Fruit fly (Drosophila melanogaster) whole organism, embryonic: ENCODE data around the gene CG3198.

ENCODE experiments used
- Ada2b ChIP-seq: fragments of 200-800 bp; sonication (Bioruptor generic); IDR thresholded peaks from 2 replicates; pipeline ENCODE4 v1.3.6; 2022; ENCODE audit warnings: missing biosample characterization, missing genetic modification characterization
- Atf-2 ChIP-seq: fragments of 200-800 bp; sonication (Bioruptor generic); optimal IDR thresholded peaks from 2 replicates; lab custom pipeline; 2016; ENCODE audit warnings: missing biosample characterization, missing genetic modification characterization
- Bteb2 ChIP-seq: fragments of 200-800 bp; sonication (Bioruptor generic); optimal IDR thresholded peaks from 2 replicates; lab custom pipeline; 2016; ENCODE audit warnings: missing biosample characterization, missing genetic modification characterization
- CG10431 ChIP-seq: fragments of 200-800 bp; sonication (Bioruptor generic); optimal IDR thresholded peaks from 3 replicates; lab custom pipeline; 2018; ENCODE audit warnings: missing biosample characterization, mild to moderate bottlenecking, missing genetic modification characterization
- CG10543 ChIP-seq: fragments of 200-800 bp; sonication (Bioruptor generic); optimal IDR thresholded peaks from 3 replicates; lab custom pipeline; 2017; ENCODE audit warnings: missing biosample characterization, mild to moderate bottlenecking, missing genetic modification characterization, moderate library complexity
- CG10959 ChIP-seq: fragments of 200-800 bp; sonication (Bioruptor generic); IDR thresholded peaks from 2 replicates; pipeline ENCODE4 v1.3.6; 2022; ENCODE audit warnings: missing biosample characterization, missing genetic modification characterization
- CG11504 ChIP-seq: fragments of 200-800 bp; sonication (Bioruptor generic); optimal IDR thresholded peaks from 3 replicates; lab custom pipeline; 2019; ENCODE audit warnings: missing biosample characterization, mild to moderate bottlenecking, missing genetic modification characterization, moderate library complexity
- CG12769 ChIP-seq: fragments of 200-800 bp; sonication (Bioruptor generic); optimal IDR thresholded peaks from 2 replicates; lab custom pipeline; 2019; ENCODE audit warnings: missing biosample characterization, mild to moderate bottlenecking, missing genetic modification characterization, moderate library complexity
- CG14441 ChIP-seq: fragments of 200-800 bp; sonication (Bioruptor generic); IDR thresholded peaks from 2 replicates; pipeline ENCODE4 v1.3.6; 2022; ENCODE audit warnings: missing biosample characterization, missing genetic modification characterization
- CG15073 ChIP-seq: fragments of 200-800 bp; sonication (Bioruptor generic); optimal IDR thresholded peaks from 2 replicates; lab custom pipeline; 2016; ENCODE audit warnings: missing biosample characterization, missing genetic modification characterization
- CG1529 ChIP-seq: fragments of 200-800 bp; sonication (Bioruptor generic); optimal IDR thresholded peaks from 3 replicates; lab custom pipeline; 2018; ENCODE audit warnings: missing biosample characterization, missing genetic modification characterization
- CG17186 ChIP-seq: fragments of 200-800 bp; sonication (Bioruptor generic); optimal IDR thresholded peaks from 3 replicates; lab custom pipeline; 2017; ENCODE audit warnings: missing biosample characterization, missing genetic modification reagents, missing genetic modification characterization
- CG17829 ChIP-seq: fragments of 200-800 bp; optimal IDR thresholded peaks from 2 replicates; lab custom pipeline; 2019; ENCODE audit warnings: missing biosample characterization, mild to moderate bottlenecking, missing genetic modification characterization, moderate library complexity
- CG17912 ChIP-seq: fragments of 200-800 bp; sonication (Bioruptor generic); optimal IDR thresholded peaks from 2 replicates; lab custom pipeline; 2018; ENCODE audit warnings: missing biosample characterization, mild to moderate bottlenecking, missing genetic modification characterization
- CG30431 ChIP-seq: fragments of 200-800 bp; sonication (Bioruptor generic); optimal IDR thresholded peaks from 2 replicates; lab custom pipeline; 2017; ENCODE audit warnings: missing biosample characterization, missing genetic modification characterization
- CG31224 ChIP-seq: fragments of 200-800 bp; sonication (Bioruptor generic); IDR thresholded peaks from 2 replicates; pipeline ENCODE4 v1.3.6; 2022; ENCODE audit warnings: missing biosample characterization, missing genetic modification characterization
- CG4617 ChIP-seq: fragments of 200-800 bp; sonication (Bioruptor generic); optimal IDR thresholded peaks from 3 replicates; lab custom pipeline; 2016; ENCODE audit warnings: missing biosample characterization, missing genetic modification characterization, borderline replicate concordance
- CG6175 ChIP-seq: fragments of 200-800 bp; sonication (Bioruptor generic); IDR thresholded peaks from 3 replicates; pipeline ENCODE4 v1.3.6; 2022; ENCODE audit warnings: missing biosample characterization, missing genetic modification characterization
- CG7556 ChIP-seq: fragments of 200-800 bp; sonication (Bioruptor generic); optimal IDR thresholded peaks from 2 replicates; lab custom pipeline; 2017; ENCODE audit warnings: missing biosample characterization, mild to moderate bottlenecking, missing genetic modification characterization
- CG8281 ChIP-seq: fragments of 200-800 bp; sonication (Bioruptor generic); optimal IDR thresholded peaks from 2 replicates; lab custom pipeline; 2018; ENCODE audit warnings: missing biosample characterization, mild to moderate bottlenecking, missing genetic modification characterization, moderate library complexity
- CG8924 ChIP-seq: fragments of 200-800 bp; optimal IDR thresholded peaks from 3 replicates; lab custom pipeline; 2019; ENCODE audit warnings: missing biosample characterization, mild to moderate bottlenecking, missing genetic modification characterization, moderate library complexity
- CG9437 ChIP-seq: fragments of 200-800 bp; sonication (Bioruptor generic); optimal IDR thresholded peaks from 2 replicates; lab custom pipeline; 2018; ENCODE audit warnings: missing biosample characterization, mild to moderate bottlenecking, missing genetic modification characterization
- CG9797 ChIP-seq: fragments of 200-800 bp; sonication (Bioruptor generic); optimal IDR thresholded peaks from 3 replicates; lab custom pipeline; 2018; ENCODE audit warnings: missing biosample characterization, mild to moderate bottlenecking, missing genetic modification characterization
- CrebB ChIP-seq: fragments of 200-800 bp; sonication (Bioruptor generic); optimal IDR thresholded peaks from 3 replicates; lab custom pipeline; 2018; ENCODE audit warnings: missing biosample characterization, mild to moderate bottlenecking, missing genetic modification characterization
- D19A ChIP-seq: fragments of 200-800 bp; optimal IDR thresholded peaks from 3 replicates; lab custom pipeline; 2019; ENCODE audit warnings: missing biosample characterization, mild to moderate bottlenecking, missing genetic modification characterization, moderate library complexity
- D19B ChIP-seq: fragments of 200-800 bp; sonication (Bioruptor generic); optimal IDR thresholded peaks from 2 replicates; lab custom pipeline; 2017; ENCODE audit warnings: missing biosample characterization, mild to moderate bottlenecking, missing genetic modification characterization
- Fer3 ChIP-seq: fragments of 200-800 bp; sonication (Bioruptor generic); optimal IDR thresholded peaks from 2 replicates; lab custom pipeline; 2018; ENCODE audit warnings: missing biosample characterization, mild to moderate bottlenecking, missing genetic modification characterization, moderate library complexity
- Hand ChIP-seq: fragments of 200-800 bp; sonication (Bioruptor generic); optimal IDR thresholded peaks from 2 replicates; lab custom pipeline; 2017; ENCODE audit warnings: mild to moderate bottlenecking, missing biosample characterization, missing genetic modification reagents, missing genetic modification characterization
- Hr3 ChIP-seq: fragments of 200-800 bp; sonication (Bioruptor generic); optimal IDR thresholded peaks from 3 replicates; lab custom pipeline; 2016; ENCODE audit warnings: missing biosample characterization, missing genetic modification characterization
- Med ChIP-seq: fragments of 200-800 bp; sonication (Bioruptor generic); peaks from one replicate; lab custom pipeline; 2016; ENCODE audit warnings: missing biosample characterization, missing genetic modification characterization, mild to moderate bottlenecking, inconsistent platforms, moderate library complexity
- Sox100B ChIP-seq: fragments of 200-800 bp; sonication (Bioruptor generic); optimal IDR thresholded peaks from 3 replicates; lab custom pipeline; 2018; ENCODE audit warnings: missing biosample characterization, mild to moderate bottlenecking, missing genetic modification characterization
- Sry-β ChIP-seq: fragments of 200-800 bp; sonication (Bioruptor generic); optimal IDR thresholded peaks from 2 replicates; lab custom pipeline; 2018; ENCODE audit warnings: missing biosample characterization, mild to moderate bottlenecking, missing genetic modification characterization, moderate library complexity
- Xrp1 ChIP-seq: fragments of 200-800 bp; sonication (Bioruptor generic); IDR thresholded peaks from 2 replicates; pipeline ENCODE4 v1.3.6; 2022; ENCODE audit warnings: missing biosample characterization, missing genetic modification characterization
- ap ChIP-seq: fragments of 200-800 bp; sonication (Bioruptor generic); IDR thresholded peaks from 2 replicates; pipeline ENCODE4 v1.3.6; 2022; ENCODE audit warnings: missing biosample characterization, missing genetic modification characterization
- ato ChIP-seq: fragments of 200-800 bp; sonication (Bioruptor generic); IDR thresholded peaks from 2 replicates; pipeline ENCODE4 v1.3.6; 2022; ENCODE audit warnings: missing biosample characterization, missing genetic modification characterization; ENCODE audit not compliant: partially characterized antibody
- danr ChIP-seq: fragments of 200-800 bp; sonication (Bioruptor generic); IDR thresholded peaks from 2 replicates; pipeline ENCODE4 v1.3.6; 2022; ENCODE audit warnings: missing biosample characterization, missing genetic modification characterization
- dysf ChIP-seq: fragments of 200-800 bp; sonication (Bioruptor generic); IDR thresholded peaks from 3 replicates; pipeline ENCODE4 v1.3.6; 2022; ENCODE audit warnings: missing biosample characterization, missing genetic modification characterization
- ems ChIP-seq: fragments of 200-800 bp; sonication (Bioruptor generic); optimal IDR thresholded peaks from 3 replicates; lab custom pipeline; 2016; ENCODE audit warnings: missing biosample characterization, missing genetic modification characterization
- fd3F ChIP-seq: fragments of 200-800 bp; sonication (Bioruptor generic); optimal IDR thresholded peaks from 2 replicates; lab custom pipeline; 2018; ENCODE audit warnings: missing biosample characterization, mild to moderate bottlenecking, missing genetic modification characterization, moderate library complexity
- ftz-f1 ChIP-seq: fragments of 200-800 bp; sonication (Bioruptor generic); optimal IDR thresholded peaks from 2 replicates; lab custom pipeline; 2016; ENCODE audit warnings: missing biosample characterization, missing genetic modification characterization
- gt ChIP-seq: fragments of 200-800 bp; sonication (Bioruptor generic); IDR thresholded peaks from 2 replicates; pipeline ENCODE4 v1.3.6; 2022; ENCODE audit warnings: missing biosample characterization, missing genetic modification characterization
- inv ChIP-seq: fragments of 200-800 bp; sonication (Bioruptor generic); IDR thresholded peaks from 2 replicates; pipeline ENCODE4 v1.3.6; 2022; ENCODE audit warnings: missing biosample characterization, missing genetic modification characterization; ENCODE audit not compliant: partially characterized antibody
- ken ChIP-seq: fragments of 200-800 bp; sonication (Bioruptor generic); IDR thresholded peaks from 3 replicates; pipeline ENCODE4 v1.3.6; 2022; ENCODE audit warnings: missing biosample characterization, missing genetic modification characterization
- kni ChIP-seq: fragments of 200-800 bp; sonication (Bioruptor generic); optimal IDR thresholded peaks from 3 replicates; lab custom pipeline; 2017; ENCODE audit warnings: mild to moderate bottlenecking, missing biosample characterization, missing genetic modification reagents, missing genetic modification characterization
- nerfin-1 ChIP-seq: fragments of 200-800 bp; sonication (Bioruptor generic); optimal IDR thresholded peaks from 3 replicates; lab custom pipeline; 2019; ENCODE audit warnings: missing biosample characterization, mild to moderate bottlenecking, missing genetic modification characterization, moderate library complexity
- nom ChIP-seq: fragments of 200-800 bp; sonication (Bioruptor generic); optimal IDR thresholded peaks from 2 replicates; lab custom pipeline; 2017; ENCODE audit warnings: missing biosample characterization, missing genetic modification characterization, mild to moderate bottlenecking, moderate library complexity, missing genetic modification reagents
- row ChIP-seq: fragments of 200-800 bp; sonication (Bioruptor generic); IDR thresholded peaks from 3 replicates; pipeline ENCODE4 v1.3.6; 2022; ENCODE audit warnings: missing biosample characterization, missing genetic modification characterization
- shn ChIP-seq: fragments of 200-800 bp; sonication (Bioruptor generic); optimal IDR thresholded peaks from 3 replicates; lab custom pipeline; 2016; ENCODE audit warnings: missing biosample characterization, missing genetic modification characterization
- sob ChIP-seq: fragments of 200-800 bp; sonication (Bioruptor generic); IDR thresholded peaks from 2 replicates; pipeline ENCODE4 v1.3.6; 2022; ENCODE audit warnings: missing biosample characterization, missing genetic modification characterization
- sqz ChIP-seq: fragments of 200-800 bp; sonication (Bioruptor generic); optimal IDR thresholded peaks from 3 replicates; lab custom pipeline; 2018; ENCODE audit warnings: missing biosample characterization, mild to moderate bottlenecking, missing genetic modification characterization
- vnd ChIP-seq: fragments of 200-800 bp; sonication (Bioruptor generic); IDR thresholded peaks from 3 replicates; pipeline ENCODE4 v1.3.6; 2022; ENCODE audit warnings: missing biosample characterization, missing genetic modification characterization; ENCODE audit not compliant: partially characterized antibody

CG3198 gene

dm6 chrX:6702028-6702433, 28.3 kb upstream of the CG3198 start (continued):
- TF ChIP-seq gt, result peak; percentile 19; the same call in 1 of the 2 replicates
- no peak for TF ChIP-seq Ada2b (GFP tag; lab: Robert Waterston, UW)
- no peak for TF ChIP-seq vnd (GFP tag; lab: Robert Waterston, UW)
- no peak for TF ChIP-seq CG6175 (GFP tag; lab: Robert Waterston, UW)
- peak; percentile 40 for TF ChIP-seq Fer3
- TF ChIP-seq sqz, result no peak
- TF ChIP-seq shn, result peak; percentile 22
- 0 out of 2 replicates have a peak, but pooled peaks have one; percentile 22 for TF ChIP-seq sob (GFP tag; lab: Robert Waterston, UW)
- no peak for TF ChIP-seq CG31224 (GFP tag; lab: Robert Waterston, UW)
- no peak for TF ChIP-seq CG10543 (GFP tag; lab: Kevin White, UChicago)
- TF ChIP-seq inv (GFP tag; lab: Robert Waterston, UW), result no peak
- no peak for TF ChIP-seq fd3F (GFP tag; lab: Kevin White, UChicago)
- peak; percentile 18; the same call in 1 of the 2 replicates for TF ChIP-seq danr
- TF ChIP-seq CG11504 (tag; lab: Kevin White, UChicago), result peak; percentile 86
- TF ChIP-seq CG10431, result no peak
- peak; percentile 25 for TF ChIP-seq CG12769 (tag; lab: Kevin White, UChicago)
- TF ChIP-seq ftz-f1 (GFP tag; lab: Kevin White, UChicago), result no peak
- TF ChIP-seq D19A (tag; lab: Kevin White, UChicago), result peak; percentile 65
- TF ChIP-seq nerfin-1 (tag; lab: Kevin White, UChicago), result peak; percentile 75
- TF ChIP-seq D19B (GFP tag; lab: Kevin White, UChicago), result no peak
- peak; percentile 66 for TF ChIP-seq CG10959 (GFP tag; lab: Robert Waterston, UW)
- 0 out of 2 replicates have a peak, but pooled peaks have one; percentile 25 for TF ChIP-seq ap (GFP tag; lab: Robert Waterston, UW)
- 0 out of 3 replicates have a peak, but pooled peaks have one; percentile 31 for TF ChIP-seq ken (GFP tag; lab: Robert Waterston, UW)
- TF ChIP-seq Atf-2 (GFP tag; lab: Kevin White, UChicago), result peak; percentile 55
- TF ChIP-seq CG30431 (GFP tag; lab: Kevin White, UChicago), result peak; percentile 43
- TF ChIP-seq Xrp1, result peak; percentile 82
- TF ChIP-seq ato (GFP tag; lab: Robert Waterston, UW), result no peak
- peak; percentile 81 for TF ChIP-seq Sox100B
- TF ChIP-seq CG1529 (GFP tag; lab: Kevin White, UChicago), result peak; percentile 59
- peak; percentile 59 for TF ChIP-seq CG7556
- TF ChIP-seq row (GFP tag; lab: Robert Waterston, UW), result peak; percentile 74
- peak; percentile 41 for TF ChIP-seq nom (GFP tag; lab: Kevin White, UChicago)
- TF ChIP-seq CG17912, result peak; percentile 2
- no peak for TF ChIP-seq ems
- TF ChIP-seq CG8281, result peak; percentile 26
- TF ChIP-seq Sry-β (GFP tag; lab: Kevin White, UChicago), result no peak
- peak; percentile 69 for TF ChIP-seq CG17829 (tag; lab: Kevin White, UChicago)
- no peak for TF ChIP-seq CG4617
- no peak for TF ChIP-seq Bteb2 (GFP tag; lab: Kevin White, UChicago)
- peak; percentile 84 for TF ChIP-seq CG14441 (GFP tag; lab: Robert Waterston, UW)
- no peak for TF ChIP-seq kni (GFP tag; lab: Kevin White, UChicago)
- no peak for TF ChIP-seq CrebB
- peak; percentile 59 for TF ChIP-seq CG8924
- TF ChIP-seq CG9437 (GFP tag; lab: Kevin White, UChicago), result peak; percentile 69
- TF ChIP-seq Med (GFP tag; lab: Kevin White, UChicago), result peak; percentile 85
- TF ChIP-seq CG15073 (GFP tag; lab: Kevin White, UChicago), result no peak
- no peak for TF ChIP-seq Hand (GFP tag; lab: Kevin White, UChicago)
- peak; percentile 32 for TF ChIP-seq Hr3 (GFP tag; lab: Kevin White, UChicago)
- TF ChIP-seq CG9797, result no peak
- peak; percentile 68 for TF ChIP-seq dysf (GFP tag; lab: Robert Waterston, UW)
- peak; percentile 5 for TF ChIP-seq CG17186
